Worm (Caenorhabditis elegans) whole organism, midembryonic: ENCODE results near the gene M04G7.1.

ENCODE experiments used
- cog-1 ChIP-seq: sonication (generic microtip); optimal IDR thresholded peaks from 2 replicates; lab custom pipeline; 2016; ENCODE audit warnings: missing genetic modification characterization, missing compliant biosample characterization
- ztf-29 ChIP-seq: fragments of 200-800 bp; sonication (Bioruptor generic); IDR thresholded peaks from 2 replicates; pipeline ENCODE4 v1.3.6; 2022; ENCODE audit warnings: missing genetic modification reagents, missing genetic modification characterization, missing compliant biosample characterization

- TF ChIP-seq cog-1 (tag; lab: Kevin White, UChicago): no peak
- no peak for TF ChIP-seq ztf-29
Observed at ce11 chrIV:462050-462449, 6.5 kb downstream of the M04G7.1 start.
